Fruit fly (Drosophila melanogaster): ENCODE measurements around the gene Ir94e.

dm6 chr3R:23355829-23356738 is 49.2 kb upstream of the Ir94e start, which contains the start of the genes ATPsynCF6 and Sec13:
- TF ChIP-seq kay (GFP tag; ENCODE audit: borderline replicate concordance), result no peak
- TF ChIP-seq Crg-1 (GFP tag; optimal IDR thresholded peaks at IDR 0.05), result no peak
- TF ChIP-seq ovo (GFP tag; optimal IDR thresholded peaks at IDR 0.05), result peak; percentile 8
- TF ChIP-seq toe (GFP tag; optimal IDR thresholded peaks at IDR 0.05), result peak; percentile 88
- TF ChIP-seq CG5204 (GFP tag; optimal IDR thresholded peaks at IDR 0.05), result no peak
- no peak for TF ChIP-seq CG1620 (GFP tag; optimal IDR thresholded peaks at IDR 0.05)
- TF ChIP-seq CG7045 (GFP tag; optimal IDR thresholded peaks at IDR 0.05), result peak; percentile 60
- peak; percentile 53 for TF ChIP-seq Hr96 (GFP tag; optimal IDR thresholded peaks at IDR 0.05)
- no peak for TF ChIP-seq CG11617 (GFP tag; optimal IDR thresholded peaks at IDR 0.05)
